Worm (Caenorhabditis elegans) whole organism, L4/young adult: ENCODE measurements around the gene Y60A9.3.

Source experiments
- W03F9.2 ChIP-seq: fragments of 150-350 bp; optimal IDR thresholded peaks from 2 replicates; lab custom pipeline; 2014; ENCODE audit warnings: missing biosample characterization, missing genetic modification characterization
- him-1 ChIP-seq: sonication (generic microtip); optimal IDR thresholded peaks from 2 replicates; lab custom pipeline; 2016; ENCODE audit warnings: missing genotype, missing genetic modification reagents, missing genetic modification characterization, missing compliant biosample characterization

DNA sequence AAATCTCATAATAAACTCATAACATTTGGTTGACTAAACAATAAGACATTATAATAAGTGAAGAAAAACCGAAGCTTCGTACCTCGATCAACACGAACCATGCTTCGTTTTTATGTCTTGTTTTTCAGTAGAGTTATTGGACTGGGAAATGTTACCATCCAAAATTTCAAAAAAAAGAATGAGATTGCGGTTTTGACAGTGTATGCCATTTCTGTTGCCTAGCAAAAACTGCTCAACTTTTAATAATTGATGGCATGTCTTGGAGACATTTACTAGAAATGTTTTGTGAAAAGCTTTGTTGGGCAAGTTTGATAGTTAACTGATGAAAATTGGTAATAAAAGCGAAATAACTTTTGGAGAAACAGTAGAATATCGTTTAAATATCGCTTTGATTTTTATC, 12.2 kb downstream of the Y60A9.3 start, which contains the start of gene Y60A9.1:
- TF ChIP-seq W03F9.2 (tag; lab: Kevin White, UChicago) (no peak), him-1 (tag; lab: Kevin White, UChicago) (no peak)
